Fruit fly (Drosophila melanogaster) whole organism, adult: ENCODE data around the gene ND-B14.5B.

Experiments used
- CG1620 ChIP-seq: fragments of 200-800 bp; sonication (Bioruptor generic); optimal IDR thresholded peaks from 2 replicates; lab custom pipeline; 2016; ENCODE audit warnings: missing biosample characterization, missing genetic modification characterization
- CG33017 ChIP-seq: fragments of 200-800 bp; sonication (Bioruptor generic); optimal IDR thresholded peaks from 2 replicates; lab custom pipeline; 2018; ENCODE audit warnings: missing biosample characterization, mild to moderate bottlenecking, missing genetic modification characterization, moderate library complexity
- Clk ChIP-seq: fragments of 200-800 bp; sonication (Bioruptor generic); optimal IDR thresholded peaks from 2 replicates; lab custom pipeline; 2017; ENCODE audit warnings: missing biosample characterization, missing genetic modification characterization
- Crg-1 ChIP-seq: fragments of 200-800 bp; sonication (Bioruptor generic); optimal IDR thresholded peaks from 2 replicates; lab custom pipeline; 2016; ENCODE audit warnings: missing biosample characterization, missing genetic modification characterization
- Hr96 ChIP-seq: fragments of 200-800 bp; sonication (Bioruptor generic); optimal IDR thresholded peaks from 2 replicates; lab custom pipeline; 2016; ENCODE audit warnings: missing biosample characterization, missing genetic modification characterization
- ovo ChIP-seq: fragments of 200-800 bp; sonication (Bioruptor generic); optimal IDR thresholded peaks from 2 replicates; lab custom pipeline; 2016; ENCODE audit warnings: missing biosample characterization, missing genetic modification characterization

dm6 chr2L:3127813-3128212, 17.8 kb downstream of the ND-B14.5B start:
- TF ChIP-seq CG1620 (GFP tag; lab: Kevin White, UChicago): no peak
- TF ChIP-seq Hr96 (GFP tag; lab: Kevin White, UChicago): no peak
- TF ChIP-seq Crg-1: no peak
- TF ChIP-seq CG33017 (tag; lab: Kevin White, UChicago): no peak
- no peak for TF ChIP-seq Clk
- no peak for TF ChIP-seq ovo (GFP tag; lab: Kevin White, UChicago)
